Fruit fly (Drosophila melanogaster) whole organism, pupa: ENCODE results near the gene mbf1.

Experiments
- CG10348 ChIP-seq: fragments of 200-800 bp; sonication (Bioruptor generic); IDR thresholded peaks from 2 replicates; pipeline ENCODE4 v1.3.6; 2022; ENCODE audit warnings: missing biosample characterization, missing genetic modification characterization
- CG15710 ChIP-seq: fragments of 200-800 bp; sonication (Bioruptor generic); optimal IDR thresholded peaks from 2 replicates; lab custom pipeline; 2018; ENCODE audit warnings: missing biosample characterization, mild to moderate bottlenecking, missing genetic modification characterization, moderate library complexity
- CG32121 ChIP-seq: fragments of 200-800 bp; sonication (Bioruptor generic); IDR thresholded peaks from 2 replicates; pipeline ENCODE4 v1.3.6; 2022; ENCODE audit warnings: missing biosample characterization, missing genetic modification characterization
- CG4496 ChIP-seq: fragments of 200-800 bp; sonication (Bioruptor generic); IDR thresholded peaks from 3 replicates; pipeline ENCODE4 v1.3.6; 2022; ENCODE audit warnings: missing biosample characterization, missing genetic modification characterization
- D1 ChIP-seq: fragments of 200-800 bp; sonication (Bioruptor generic); optimal IDR thresholded peaks from 2 replicates; lab custom pipeline; 2018; ENCODE audit warnings: missing biosample characterization, mild to moderate bottlenecking, missing genetic modification characterization, moderate library complexity
- EcR ChIP-seq: fragments of 200-800 bp; sonication (Bioruptor generic); optimal IDR thresholded peaks from 3 replicates; lab custom pipeline; 2019; ENCODE audit warnings: missing biosample characterization, missing genetic modification characterization, mild to moderate bottlenecking, moderate library complexity, missing genetic modification reagents
- Pif1B ChIP-seq: fragments of 200-800 bp; sonication (Bioruptor generic); optimal IDR thresholded peaks from 3 replicates; lab custom pipeline; 2016; ENCODE audit warnings: missing biosample characterization, missing genetic modification characterization
- fd96Ca ChIP-seq: fragments of 200-800 bp; sonication (Bioruptor generic); IDR thresholded peaks from 3 replicates; pipeline ENCODE4 v1.3.6; 2022; ENCODE audit warnings: missing biosample characterization, missing genetic modification characterization
- rn ChIP-seq: fragments of 200-800 bp; sonication (Bioruptor generic); IDR thresholded peaks from 2 replicates; pipeline ENCODE4 v1.3.6; 2022; ENCODE audit warnings: missing biosample characterization, missing genetic modification characterization

DNA sequence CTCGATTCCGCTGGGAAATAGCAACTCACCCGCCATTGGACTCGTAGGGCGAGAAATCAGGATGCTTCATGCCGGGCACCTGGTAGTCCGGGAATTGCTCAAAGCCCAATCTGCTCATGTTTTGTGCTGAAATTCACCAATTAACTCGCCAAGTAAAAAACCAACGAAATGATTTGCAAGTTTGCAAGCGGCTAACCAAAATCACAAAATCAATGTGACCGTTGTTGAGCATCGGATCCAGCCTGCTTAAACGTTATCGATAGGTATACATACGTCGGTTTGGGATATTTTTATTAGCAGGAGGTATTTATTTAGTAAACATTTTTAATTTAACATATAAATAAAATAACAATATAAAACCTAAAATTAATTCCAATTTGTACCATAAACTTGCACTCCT lies 36.0 kb downstream of the mbf1 start, which contains the start of gene Prosbeta6:
- TF ChIP-seq Pif1B (GFP tag; lab: Kevin White, UChicago) (no peak), CG15710 (tag; lab: Kevin White, UChicago) (no peak), rn (GFP tag; lab: Robert Waterston, UW) (no peak), CG32121 (GFP tag; lab: Robert Waterston, UW) (no peak), D1 (tag; lab: Kevin White, UChicago) (no peak), CG4496 (GFP tag; lab: Robert Waterston, UW) (no peak), EcR (GFP tag; lab: Kevin White, UChicago) (no peak), CG10348 (GFP tag; lab: Robert Waterston, UW) (no peak), fd96Ca (GFP tag; lab: Robert Waterston, UW) (no peak)
